Fruit fly (Drosophila melanogaster) whole organism, embryonic: ENCODE data around the gene Mnn1.

ENCODE experiments used
- CG10959 ChIP-seq: fragments of 200-800 bp; sonication (Bioruptor generic); IDR thresholded peaks from 2 replicates; pipeline ENCODE4 v1.3.6; 2022; ENCODE audit warnings: missing biosample characterization, missing genetic modification characterization
- CG11247 ChIP-seq: fragments of 200-800 bp; sonication (Bioruptor generic); IDR thresholded peaks from 2 replicates; pipeline ENCODE4 v1.3.6; 2022; ENCODE audit warnings: missing biosample characterization, missing genetic modification characterization
- CG12155 ChIP-seq: fragments of 200-800 bp; sonication (Bioruptor generic); optimal IDR thresholded peaks from 3 replicates; lab custom pipeline; 2016; ENCODE audit warnings: missing biosample characterization, missing genetic modification characterization
- CG13424 ChIP-seq: fragments of 200-800 bp; sonication (Bioruptor generic); optimal IDR thresholded peaks from 2 replicates; lab custom pipeline; 2019; ENCODE audit warnings: missing biosample characterization, mild to moderate bottlenecking, missing genetic modification characterization, moderate library complexity
- CG13894 ChIP-seq: fragments of 200-800 bp; sonication (Bioruptor generic); optimal IDR thresholded peaks from 3 replicates; lab custom pipeline; 2018; ENCODE audit warnings: missing biosample characterization, mild to moderate bottlenecking, missing genetic modification characterization, moderate library complexity
- CG14860 ChIP-seq: fragments of 200-800 bp; sonication (Bioruptor generic); IDR thresholded peaks from 3 replicates; pipeline ENCODE4 v1.3.6; 2022; ENCODE audit warnings: missing biosample characterization, missing genetic modification characterization; ENCODE audit not compliant: partially characterized antibody
- CG1603 ChIP-seq: fragments of 200-800 bp; sonication (Bioruptor generic); optimal IDR thresholded peaks from 2 replicates; lab custom pipeline; 2019; ENCODE audit warnings: missing biosample characterization, mild to moderate bottlenecking, missing genetic modification characterization, moderate library complexity
- CG17359 ChIP-seq: fragments of 200-800 bp; sonication (Bioruptor generic); optimal IDR thresholded peaks from 3 replicates; lab custom pipeline; 2018; ENCODE audit warnings: missing biosample characterization, mild to moderate bottlenecking, missing genetic modification characterization, moderate library complexity
- CG17385 ChIP-seq: fragments of 200-800 bp; sonication (Bioruptor generic); optimal IDR thresholded peaks from 3 replicates; lab custom pipeline; 2018; ENCODE audit warnings: missing biosample characterization, mild to moderate bottlenecking, missing genetic modification characterization
- CG2678 ChIP-seq: fragments of 200-800 bp; sonication (Bioruptor generic); optimal IDR thresholded peaks from 3 replicates; lab custom pipeline; 2019; ENCODE audit warnings: missing biosample characterization, mild to moderate bottlenecking, missing genetic modification characterization, moderate library complexity
- CG2875 ChIP-seq: fragments of 200-800 bp; sonication (Bioruptor generic); optimal IDR thresholded peaks from 2 replicates; lab custom pipeline; 2017; ENCODE audit warnings: missing biosample characterization, mild to moderate bottlenecking, missing genetic modification characterization, missing genetic modification reagents
- CG3407 ChIP-seq: fragments of 200-800 bp; sonication (Bioruptor generic); optimal IDR thresholded peaks from 2 replicates; lab custom pipeline; 2018; ENCODE audit warnings: missing biosample characterization, mild to moderate bottlenecking, missing genetic modification characterization
- CG3726 ChIP-seq: fragments of 200-800 bp; sonication (Bioruptor generic); IDR thresholded peaks from 3 replicates; pipeline ENCODE4, ENCODE4 v1.3.6; 2022; ENCODE audit warnings: missing biosample characterization, missing genetic modification characterization
- CG3995 ChIP-seq: fragments of 200-800 bp; sonication (Bioruptor generic); optimal IDR thresholded peaks from 3 replicates; lab custom pipeline; 2016; ENCODE audit warnings: missing biosample characterization, missing genetic modification characterization
- CG7372 ChIP-seq: fragments of 200-800 bp; sonication (Bioruptor generic); IDR thresholded peaks from 2 replicates; pipeline ENCODE4 v1.3.6; 2022; ENCODE audit warnings: missing biosample characterization, missing genetic modification characterization
- CG8944 ChIP-seq: fragments of 200-800 bp; sonication (Bioruptor generic); optimal IDR thresholded peaks from 3 replicates; lab custom pipeline; 2016; ENCODE audit warnings: missing biosample characterization, missing genetic modification characterization
- ERR ChIP-seq: fragments of 200-800 bp; sonication (Bioruptor generic); optimal IDR thresholded peaks from 2 replicates; lab custom pipeline; 2016; ENCODE audit warnings: missing biosample characterization, missing genetic modification characterization
- HmgZ ChIP-seq: fragments of 200-800 bp; sonication (Bioruptor generic); optimal IDR thresholded peaks from 2 replicates; lab custom pipeline; 2018; ENCODE audit warnings: missing biosample characterization, mild to moderate bottlenecking, missing genetic modification characterization
- MESR4 ChIP-seq: fragments of 200-800 bp; sonication (Bioruptor generic); optimal IDR thresholded peaks from 2 replicates; lab custom pipeline; 2018; ENCODE audit warnings: missing biosample characterization, mild to moderate bottlenecking, missing genetic modification characterization, moderate library complexity
- Optix ChIP-seq: fragments of 200-800 bp; sonication (Bioruptor generic); IDR thresholded peaks from 3 replicates; pipeline ENCODE4 v1.3.6; 2022; ENCODE audit warnings: missing biosample characterization, missing genetic modification characterization
- Pdp1 ChIP-seq, 2 experiments: fragments of 200-800 bp; sonication (Bioruptor generic); optimal IDR thresholded peaks; 3 replicates each; lab custom pipeline; 2016; ENCODE audit warnings: missing biosample characterization in 2 of 2, missing genetic modification characterization in 2 of 2, mild to moderate bottlenecking in 1 of 2, moderate library complexity in 1 of 2
- ac ChIP-seq: fragments of 200-800 bp; sonication (Bioruptor generic); optimal IDR thresholded peaks from 3 replicates; lab custom pipeline; 2017; ENCODE audit warnings: missing biosample characterization, mild to moderate bottlenecking, missing genetic modification characterization
- aop ChIP-seq: fragments of 200-800 bp; sonication (Bioruptor generic); IDR thresholded peaks from 2 replicates; pipeline ENCODE4 v1.3.6; 2022; ENCODE audit warnings: missing biosample characterization, missing genetic modification characterization
- bcd ChIP-seq: fragments of 200-800 bp; sonication (Bioruptor generic); optimal IDR thresholded peaks from 2 replicates; lab custom pipeline; 2017; ENCODE audit warnings: missing biosample characterization, mild to moderate bottlenecking, missing genetic modification characterization
- cg ChIP-seq: fragments of 200-800 bp; sonication (Bioruptor generic); optimal IDR thresholded peaks from 3 replicates; lab custom pipeline; 2019; ENCODE audit warnings: missing biosample characterization, mild to moderate bottlenecking, missing genetic modification characterization, moderate library complexity
- ci ChIP-seq: fragments of 200-800 bp; sonication (Bioruptor generic); IDR thresholded peaks from 3 replicates; pipeline ENCODE4 v1.3.6; 2022; ENCODE audit warnings: missing biosample characterization, missing genetic modification characterization
- da ChIP-seq: fragments of 200-800 bp; sonication (Bioruptor generic); optimal IDR thresholded peaks from 2 replicates; lab custom pipeline; 2016; ENCODE audit warnings: missing biosample characterization, missing genetic modification characterization
- ems ChIP-seq: fragments of 200-800 bp; sonication (Bioruptor generic); optimal IDR thresholded peaks from 3 replicates; lab custom pipeline; 2016; ENCODE audit warnings: missing biosample characterization, missing genetic modification characterization
- eyg ChIP-seq: fragments of 200-800 bp; sonication (Bioruptor generic); optimal IDR thresholded peaks from 3 replicates; lab custom pipeline; 2016; ENCODE audit warnings: missing biosample characterization, missing genetic modification characterization
- gcm ChIP-seq: fragments of 200-800 bp; sonication (Bioruptor generic); optimal IDR thresholded peaks from 2 replicates; lab custom pipeline; 2019; ENCODE audit warnings: missing biosample characterization, mild to moderate bottlenecking, missing genetic modification characterization, moderate library complexity
- grn ChIP-seq: fragments of 200-800 bp; sonication (Bioruptor generic); optimal IDR thresholded peaks from 3 replicates; lab custom pipeline; 2017; ENCODE audit warnings: missing biosample characterization, missing genetic modification characterization
- gt ChIP-seq: fragments of 200-800 bp; sonication (Bioruptor generic); IDR thresholded peaks from 2 replicates; pipeline ENCODE4 v1.3.6; 2022; ENCODE audit warnings: missing biosample characterization, missing genetic modification characterization
- insv ChIP-seq, 2 experiments: fragments of 200-800 bp; sonication (Bioruptor generic); optimal IDR thresholded peaks; 3 replicates each; lab custom pipeline; 2016 to 2018; ENCODE audit warnings: missing biosample characterization in 2 of 2, missing genetic modification characterization in 2 of 2
- jing ChIP-seq: fragments of 200-800 bp; sonication (Bioruptor generic); optimal IDR thresholded peaks from 2 replicates; lab custom pipeline; 2018; ENCODE audit warnings: missing biosample characterization, mild to moderate bottlenecking, missing genetic modification characterization
- ken ChIP-seq: fragments of 200-800 bp; sonication (Bioruptor generic); IDR thresholded peaks from 3 replicates; pipeline ENCODE4 v1.3.6; 2022; ENCODE audit warnings: missing biosample characterization, missing genetic modification characterization
- lab ChIP-seq: fragments of 200-800 bp; sonication (Bioruptor generic); optimal IDR thresholded peaks from 3 replicates; lab custom pipeline; 2017; ENCODE audit warnings: missing biosample characterization, missing genetic modification characterization, mild to moderate bottlenecking, moderate library complexity, missing genetic modification reagents
- lbe ChIP-seq: fragments of 200-800 bp; sonication (Bioruptor generic); optimal IDR thresholded peaks from 2 replicates; lab custom pipeline; 2016; ENCODE audit warnings: missing biosample characterization, mild to moderate bottlenecking, missing genetic modification characterization
- maf-S ChIP-seq: fragments of 200-800 bp; sonication (Bioruptor generic); optimal IDR thresholded peaks from 2 replicates; lab custom pipeline; 2016; ENCODE audit warnings: missing biosample characterization, missing genetic modification characterization
- mam ChIP-seq: fragments of 200-800 bp; sonication (Bioruptor generic); optimal IDR thresholded peaks from 3 replicates; lab custom pipeline; 2016; ENCODE audit warnings: missing biosample characterization, missing genetic modification characterization
- phol ChIP-seq: fragments of 200-800 bp; sonication (Bioruptor generic); optimal IDR thresholded peaks from 3 replicates; lab custom pipeline; 2018; ENCODE audit warnings: missing biosample characterization, mild to moderate bottlenecking, missing genetic modification characterization, moderate library complexity
- run ChIP-seq: fragments of 200-800 bp; sonication (Bioruptor generic); optimal IDR thresholded peaks from 3 replicates; lab custom pipeline; 2018; ENCODE audit warnings: missing biosample characterization, mild to moderate bottlenecking, missing genetic modification characterization
- sens-2 ChIP-seq: fragments of 200-800 bp; sonication (Bioruptor generic); IDR thresholded peaks from 2 replicates; pipeline ENCODE4 v1.3.6; 2022; ENCODE audit warnings: missing biosample characterization, missing genetic modification characterization
- sim ChIP-seq: fragments of 200-800 bp; sonication (Bioruptor generic); IDR thresholded peaks from 2 replicates; pipeline ENCODE4 v1.3.6; 2022; ENCODE audit warnings: missing biosample characterization, missing genetic modification characterization
- sisA ChIP-seq: fragments of 200-800 bp; sonication (Bioruptor generic); IDR thresholded peaks from 2 replicates; pipeline ENCODE4 v1.3.6; 2022; ENCODE audit warnings: missing biosample characterization, missing genetic modification characterization
- slbo ChIP-seq: fragments of 200-800 bp; sonication (Bioruptor generic); IDR thresholded peaks from 2 replicates; pipeline ENCODE4 v1.3.6; 2022; ENCODE audit warnings: missing biosample characterization, missing genetic modification characterization
- ssp ChIP-seq: fragments of 200-800 bp; sonication (Bioruptor generic); IDR thresholded peaks from 2 replicates; pipeline ENCODE4 v1.3.6; 2022; ENCODE audit warnings: missing biosample characterization, missing genetic modification characterization
- tio ChIP-seq: fragments of 200-800 bp; sonication (Bioruptor generic); optimal IDR thresholded peaks from 2 replicates; lab custom pipeline; 2017; ENCODE audit warnings: missing biosample characterization, missing genetic modification characterization, inconsistent platforms
- tna ChIP-seq: fragments of 200-800 bp; sonication (Bioruptor generic); IDR thresholded peaks from 2 replicates; pipeline ENCODE4 v1.3.6; 2022; ENCODE audit warnings: missing biosample characterization, missing genetic modification characterization; ENCODE audit not compliant: partially characterized antibody
- usp ChIP-seq: fragments of >200 bp; optimal IDR thresholded peaks from 2 replicates; lab custom pipeline; 2017; ENCODE audit warnings: missing biosample characterization, missing genetic modification characterization
- wdn ChIP-seq: fragments of 200-800 bp; sonication (Bioruptor generic); IDR thresholded peaks from 2 replicates; pipeline ENCODE4 v1.3.6; 2022; ENCODE audit warnings: missing biosample characterization, missing genetic modification characterization
- wor ChIP-seq: fragments of 200-800 bp; sonication (Bioruptor generic); IDR thresholded peaks from 2 replicates; pipeline ENCODE4 v1.3.6; 2022; ENCODE audit warnings: missing biosample characterization, missing genetic modification characterization

Gene Mnn1

DNA sequence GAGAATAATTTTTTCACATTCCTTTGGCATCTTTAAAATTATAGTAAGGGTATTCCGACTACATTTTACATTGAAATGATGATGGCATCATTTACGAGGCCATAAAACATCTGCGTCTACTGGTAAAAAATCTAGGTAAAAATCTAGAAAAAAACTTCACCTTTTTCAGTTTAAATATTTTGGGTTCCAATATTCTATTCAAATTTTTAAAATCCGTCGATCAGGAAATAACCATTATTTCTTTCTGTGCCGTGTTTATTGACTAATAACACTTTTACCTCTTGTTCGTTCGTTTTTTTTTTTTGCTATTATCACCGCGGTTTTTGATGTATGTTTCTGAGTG, 16.8 kb upstream of the Mnn1 start (continued):
- TF ChIP-seq CG3726: 0 out of 3 replicates have a peak, but pooled peaks have one; percentile 42
- TF ChIP-seq CG1603: peak; percentile 43
- peak; percentile 58 for TF ChIP-seq CG12155 (GFP tag; lab: Kevin White, UChicago)
- TF ChIP-seq ERR: no peak
- peak; percentile 12 for TF ChIP-seq gcm (GFP tag; lab: Kevin White, UChicago)
- TF ChIP-seq ssp: peak; percentile 41; the same call in 1 of the 2 replicates
- peak in 1 of 2 experiments; percentile 39 for TF ChIP-seq Pdp1 (GFP tag; optimal IDR thresholded peaks at IDR 0.05; lab: Kevin White, UChicago)
- no peak for TF ChIP-seq jing
- TF ChIP-seq CG17359 (tag; lab: Kevin White, UChicago): peak; percentile 58
- TF ChIP-seq sim (GFP tag; lab: Robert Waterston, UW): 0 out of 2 replicates have a peak, but pooled peaks have one; percentile 23
- TF ChIP-seq ci: peak; percentile 66; the same call in 2 of the 3 replicates
- TF ChIP-seq CG17385 (GFP tag; lab: Kevin White, UChicago): peak; percentile 69
- TF ChIP-seq lab (GFP tag; lab: Kevin White, UChicago): peak; percentile 59
- peak; percentile 66 for TF ChIP-seq lbe (GFP tag; lab: Kevin White, UChicago)
- peak; percentile 26 for TF ChIP-seq CG3407 (GFP tag; lab: Kevin White, UChicago)
- TF ChIP-seq aop: no peak
- peak; percentile 62 for TF ChIP-seq CG11247 (GFP tag; lab: Robert Waterston, UW)
- TF ChIP-seq ac (GFP tag; lab: Kevin White, UChicago): no peak
- TF ChIP-seq CG13894 (tag; lab: Kevin White, UChicago): no peak
- 0 out of 3 replicates have a peak, but pooled peaks have one; percentile 15 for TF ChIP-seq Optix (GFP tag; lab: Robert Waterston, UW)
- no peak for TF ChIP-seq gt (GFP tag; lab: Robert Waterston, UW)
- TF ChIP-seq slbo (GFP tag; lab: Robert Waterston, UW): peak; percentile 61
- peak; percentile 79 for TF ChIP-seq tio (GFP tag; lab: Kevin White, UChicago)
- no peak for TF ChIP-seq MESR4 (GFP tag; lab: Kevin White, UChicago)
- TF ChIP-seq maf-S (GFP tag; lab: Kevin White, UChicago): peak; percentile 48
- TF ChIP-seq eyg (GFP tag; lab: Kevin White, UChicago): peak; percentile 2
- peak; percentile 27; the same call in 1 of the 2 replicates for TF ChIP-seq wor
- TF ChIP-seq CG7372: peak; percentile 52; the same call in 1 of the 2 replicates
- TF ChIP-seq HmgZ (tag; lab: Kevin White, UChicago): peak; percentile 49
- peak; percentile 5 for TF ChIP-seq bcd (GFP tag; lab: Kevin White, UChicago)
- TF ChIP-seq usp (GFP tag; lab: Kevin White, UChicago): no peak
- 0 out of 3 replicates have a peak, but pooled peaks have one; percentile 44 for TF ChIP-seq ken
- TF ChIP-seq CG2678 (tag; lab: Kevin White, UChicago): peak; percentile 68
- TF ChIP-seq CG8944 (GFP tag; lab: Kevin White, UChicago): peak; percentile 62
- TF ChIP-seq sens-2 (GFP tag; lab: Robert Waterston, UW): no peak
- no peak for TF ChIP-seq CG14860 (GFP tag; lab: Robert Waterston, UW)
- TF ChIP-seq tna (GFP tag; lab: Robert Waterston, UW): no peak
- TF ChIP-seq da (GFP tag; lab: Kevin White, UChicago): no peak
- 0 out of 2 replicates have a peak, but pooled peaks have one; percentile 35 for TF ChIP-seq CG10959 (GFP tag; lab: Robert Waterston, UW)
- TF ChIP-seq CG13424: peak; percentile 61
- peak; percentile 36; the same call in 1 of the 2 replicates for TF ChIP-seq wdn (GFP tag; lab: Robert Waterston, UW)
- TF ChIP-seq grn: no peak
- TF ChIP-seq CG2875 (GFP tag; lab: Kevin White, UChicago): peak; percentile 50
- no peak for TF ChIP-seq cg (GFP tag; lab: Kevin White, UChicago)
- TF ChIP-seq insv (GFP tag; optimal IDR thresholded peaks at IDR 0.05; lab: Kevin White, UChicago): no peak
- TF ChIP-seq sisA (GFP tag; lab: Robert Waterston, UW): peak; percentile 68
- peak; percentile 37 for TF ChIP-seq ems (GFP tag; lab: Kevin White, UChicago)
- TF ChIP-seq phol (tag; lab: Kevin White, UChicago): peak; percentile 45
- TF ChIP-seq run (tag; lab: Kevin White, UChicago): peak; percentile 19
- peak; percentile 22 for TF ChIP-seq mam (GFP tag; lab: Kevin White, UChicago)
- no peak for TF ChIP-seq CG3995
